Fruit fly (Drosophila melanogaster): ENCODE data around the gene ppk19.

The ppk19 gene

dm6 chr3R:29696359-29696758, 24.1 kb downstream of the ppk19 start (continued):
- peak; percentile 34 for TF ChIP-seq Chrac-16 (GFP tag; optimal IDR thresholded peaks at IDR 0.05)
- no peak for TF ChIP-seq pum (GFP tag; optimal IDR thresholded peaks at IDR 0.05)
- peak; percentile 75 for TF ChIP-seq zen (tag; optimal IDR thresholded peaks at IDR 0.05)
- no peak for TF ChIP-seq gro (GFP tag; optimal IDR thresholded peaks at IDR 0.05)
- TF ChIP-seq ac (GFP tag; optimal IDR thresholded peaks at IDR 0.05), result peak; percentile 16

dm6 chr3R:29697841-29698240, 25.6 kb downstream of the ppk19 start:
- TF ChIP-seq tll (GFP tag; optimal IDR thresholded peaks at IDR 0.05), result peak in 1 of 2 experiments; percentile 41
- peak; percentile 56 for TF ChIP-seq Ets65A (GFP tag)
- TF ChIP-seq CTCF (GFP tag; optimal IDR thresholded peaks at IDR 0.05), result no peak
- TF ChIP-seq D (optimal IDR thresholded peaks at IDR 0.05), result peak; percentile 94
- TF ChIP-seq D (GFP tag; optimal IDR thresholded peaks at IDR 0.05), result no peak
- no peak for TF ChIP-seq Ravus (GFP tag; IDR thresholded peaks at IDR 0.05)

dm6 chr3R:29699220-29699619, 27.0 kb downstream of the ppk19 start:
- TF ChIP-seq CG2712 (tag; optimal IDR thresholded peaks at IDR 0.05) (peak; percentile 78), scrt (GFP tag; optimal IDR thresholded peaks at IDR 0.05) (no peak), Nf-YC (tag; optimal IDR thresholded peaks at IDR 0.05) (no peak), CG17361 (GFP tag; IDR thresholded peaks at IDR 0.05) (peak; percentile 66), CG3726 (GFP tag; IDR thresholded peaks at IDR 0.05) (0 out of 3 replicates have a peak, but pooled peaks have one; percentile 49), Meics (GFP tag; optimal IDR thresholded peaks at IDR 0.05) (no peak), kni (GFP tag; optimal IDR thresholded peaks at IDR 0.05) (no peak), B-H2 (GFP tag; optimal IDR thresholded peaks at IDR 0.05) (no peak), CG14860 (GFP tag; IDR thresholded peaks at IDR 0.05; ENCODE audit: partially characterized antibody) (no peak), CG7987 (GFP tag; optimal IDR thresholded peaks at IDR 0.05) (no peak), Hmr (GFP tag; optimal IDR thresholded peaks at IDR 0.05) (no peak), unpg (GFP tag; optimal IDR thresholded peaks at IDR 0.05) (peak; percentile 67), Xrp1 (GFP tag; IDR thresholded peaks at IDR 0.05) (peak; percentile 84), Hr51 (GFP tag; optimal IDR thresholded peaks at IDR 0.05) (no peak), gro (GFP tag; optimal IDR thresholded peaks at IDR 0.05) (no peak), HmgD (GFP tag; optimal IDR thresholded peaks at IDR 0.05) (no peak), Hsf (GFP tag; optimal IDR thresholded peaks at IDR 0.05) (no peak), pum (GFP tag; optimal IDR thresholded peaks at IDR 0.05) (peak; percentile 60), ATbp (GFP tag; optimal IDR thresholded peaks at IDR 0.05) (peak; percentile 57), CG5180 (GFP tag; optimal IDR thresholded peaks at IDR 0.05) (no peak), Aef1 (GFP tag; IDR thresholded peaks at IDR 0.05) (peak; percentile 32; the same call in 1 of the 3 replicates), MBD-R2 (GFP tag; IDR thresholded peaks at IDR 0.05) (no peak), onecut (GFP tag; IDR thresholded peaks at IDR 0.05) (no peak), run (tag; optimal IDR thresholded peaks at IDR 0.05) (no peak), CG14710 (tag; optimal IDR thresholded peaks at IDR 0.05) (no peak), GATAe (GFP tag; conservative IDR thresholded peaks at IDR 0.05) (no peak), sima (GFP tag; optimal IDR thresholded peaks at IDR 0.05) (no peak), Myb (GFP tag; optimal IDR thresholded peaks at IDR 0.05) (no peak), CG12219 (GFP tag; optimal IDR thresholded peaks at IDR 0.05) (no peak), Med (GFP tag) (peak; percentile 78), CG8281 (tag; optimal IDR thresholded peaks at IDR 0.05) (no peak), vfl (GFP tag; optimal IDR thresholded peaks at IDR 0.05) (no peak), CG16863 (GFP tag; optimal IDR thresholded peaks at IDR 0.05) (peak; percentile 2), CG4404 (GFP tag; IDR thresholded peaks at IDR 0.05) (no peak), zfh2 (GFP tag; optimal IDR thresholded peaks at IDR 0.05) (no peak), CG33557 (GFP tag; optimal IDR thresholded peaks at IDR 0.05) (no peak), CG17385 (GFP tag; optimal IDR thresholded peaks at IDR 0.05) (no peak), H2.0 (GFP tag; IDR thresholded peaks at IDR 0.05) (no peak), CG8944 (GFP tag; optimal IDR thresholded peaks at IDR 0.05) (no peak), CG11696 (GFP tag; IDR thresholded peaks at IDR 0.05) (0 out of 2 replicates have a peak, but pooled peaks have one; percentile 36)

Data from whole organism, embryonic.